Worm (Caenorhabditis elegans) whole organism, young adult: Measurements from ENCODE around the gene hsp-17.

ENCODE experiments used
- C17E4.6 ChIP-seq: fragments of 200-800 bp; sonication (Bioruptor generic); IDR thresholded peaks from 2 replicates; pipeline ENCODE4 v1.3.6; 2022; ENCODE audit warnings: missing genetic modification reagents, missing genetic modification characterization, missing compliant biosample characterization
- F37B4.10 ChIP-seq: fragments of 200-800 bp; sonication (Bioruptor generic); IDR thresholded peaks from 2 replicates; pipeline ENCODE4 v1.3.6; 2022; ENCODE audit warnings: missing genetic modification characterization, missing compliant biosample characterization
- pha-4 ChIP-seq: fragments of 150-350 bp; sonication (generic microtip); optimal IDR thresholded peaks from 2 replicates; lab custom pipeline; 2014; ENCODE audit warnings: missing biosample characterization, missing genetic modification reagents, missing genetic modification characterization

DNA sequence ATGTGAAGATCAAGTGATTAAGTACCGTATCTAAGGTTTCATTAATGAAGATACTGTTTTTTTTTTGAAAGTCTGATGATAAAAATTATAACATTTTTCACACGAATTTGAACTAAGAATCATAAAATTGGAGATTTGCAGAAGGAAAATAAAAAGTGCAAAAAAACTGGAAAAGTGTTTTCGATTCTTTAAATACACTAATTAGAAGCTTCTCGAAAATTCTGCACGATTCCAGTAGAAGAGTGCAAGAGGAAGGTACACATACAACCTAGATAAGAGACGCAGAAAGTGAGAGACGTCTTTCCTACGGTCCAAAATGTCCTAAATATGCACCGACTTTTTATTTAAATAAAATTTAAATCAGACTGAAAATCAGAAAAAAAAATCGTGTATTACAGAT lies 40.5 kb upstream of the hsp-17 start:
- no peak for TF ChIP-seq C17E4.6 (GFP tag; lab: Robert Waterston, UW)
- no peak for TF ChIP-seq F37B4.10 (GFP tag; lab: Robert Waterston, UW)
- TF ChIP-seq pha-4 = no peak
